Worm (Caenorhabditis elegans): ENCODE results near the gene oatr-1.

DNA sequence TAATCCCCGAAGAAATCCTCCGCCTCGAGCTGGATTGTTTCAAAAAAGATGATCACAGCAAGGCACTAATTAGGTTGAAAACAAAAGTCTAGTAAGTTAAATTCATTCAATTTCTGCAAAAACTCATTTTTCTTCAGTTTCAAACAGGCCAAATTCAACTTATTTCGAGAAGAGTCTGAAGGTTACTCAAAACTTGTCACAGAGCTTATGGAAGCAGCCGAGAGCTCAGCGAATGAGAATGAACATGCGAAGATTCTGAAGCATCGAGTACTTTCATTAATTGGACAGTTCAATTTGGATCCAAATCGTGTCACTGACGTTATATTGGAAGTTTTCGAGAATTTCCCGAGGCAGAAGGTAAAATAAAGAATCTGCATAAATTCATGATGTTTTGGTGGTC lies 27.5 kb downstream of the oatr-1 start:
- TF ChIP-seq ama-1 (optimal IDR thresholded peaks at IDR 0.05) (no peak), snpc-4 (tag; optimal IDR thresholded peaks at IDR 0.05) (no peak), aly-2 (tag; optimal IDR thresholded peaks at IDR 0.05) (no peak), lin-11 (tag; optimal IDR thresholded peaks at IDR 0.05) (no peak), gmeb-1 (tag; optimal IDR thresholded peaks at IDR 0.05) (no peak)
